Worm (Caenorhabditis elegans): ENCODE results near the gene mob-1.
A peak's percentile ranks its signal among the peaks of the same experiment; 100 is the strongest.

The mob-1 gene

DNA sequence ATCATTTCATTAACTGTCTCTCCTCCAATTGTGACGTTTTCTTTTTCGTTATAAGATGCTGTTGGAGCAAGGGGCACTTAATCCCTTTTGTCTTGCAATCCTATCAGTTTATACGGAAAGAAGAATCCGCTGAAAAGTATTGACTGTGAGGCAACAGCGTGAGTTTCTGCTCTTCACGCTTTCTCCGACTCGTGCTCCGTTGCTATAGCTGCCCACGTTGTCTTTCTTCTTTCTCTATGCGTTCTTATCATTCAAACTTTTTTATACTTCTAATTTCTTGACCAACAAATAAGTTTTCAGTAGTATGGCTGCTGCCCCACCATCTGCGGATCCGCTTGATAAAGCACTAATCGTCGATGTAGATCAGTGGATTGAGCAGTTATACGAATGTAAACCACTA, 2.2 kb upstream of the mob-1 start, which contains the start of gene let-92:
let-92 (plus strand) TSS at position 301 of the 400 bp plus-strand sequence.
- no peak for TF ChIP-seq scrt-1 (GFP tag; IDR thresholded peaks at IDR 0.05)
- TF ChIP-seq ceh-13 (GFP tag; optimal IDR thresholded peaks at IDR 0.05), result no peak
- no peak for TF ChIP-seq ama-1 (optimal IDR thresholded peaks at IDR 0.05)
- no peak for TF ChIP-seq flt-1 (GFP tag; IDR thresholded peaks at IDR 0.05)

DNA sequence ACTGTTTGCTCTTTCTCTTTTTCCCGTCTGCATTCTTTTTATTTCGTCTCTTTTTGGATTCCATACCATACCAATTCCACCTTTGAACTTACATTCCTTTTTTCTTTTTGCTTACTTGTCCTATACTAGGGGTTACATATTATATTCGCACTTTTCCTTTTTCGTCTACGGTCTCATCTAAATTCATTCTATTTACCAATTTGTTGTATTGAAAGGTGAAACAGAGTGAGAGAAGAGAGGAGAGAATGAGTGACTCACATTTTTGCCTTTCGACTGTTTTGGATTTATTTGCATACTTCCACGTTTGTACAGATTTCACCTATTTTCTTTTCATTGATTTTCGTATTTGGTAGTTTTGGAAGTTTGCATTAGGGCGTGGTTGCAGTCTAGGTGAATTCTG, 3.1 kb downstream of the mob-1 start:
- TF ChIP-seq F13C5.2 (tag; optimal IDR thresholded peaks at IDR 0.05) (no peak), scrt-1 (GFP tag; IDR thresholded peaks at IDR 0.05) (no peak), ceh-13 (GFP tag; optimal IDR thresholded peaks at IDR 0.05) (no peak), hnd-1 (tag; optimal IDR thresholded peaks at IDR 0.05) (no peak), tbx-11 (GFP tag; IDR thresholded peaks at IDR 0.05) (no peak), hmbx-1 (tag; optimal IDR thresholded peaks at IDR 0.05) (no peak), aly-1 (tag; optimal IDR thresholded peaks at IDR 0.05) (no peak), ceh-36 (tag; optimal IDR thresholded peaks at IDR 0.05) (no peak), ets-7 (tag; optimal IDR thresholded peaks at IDR 0.05) (no peak), sea-1 (GFP tag; conservative IDR thresholded peaks at IDR 0.05) (no peak)

DNA sequence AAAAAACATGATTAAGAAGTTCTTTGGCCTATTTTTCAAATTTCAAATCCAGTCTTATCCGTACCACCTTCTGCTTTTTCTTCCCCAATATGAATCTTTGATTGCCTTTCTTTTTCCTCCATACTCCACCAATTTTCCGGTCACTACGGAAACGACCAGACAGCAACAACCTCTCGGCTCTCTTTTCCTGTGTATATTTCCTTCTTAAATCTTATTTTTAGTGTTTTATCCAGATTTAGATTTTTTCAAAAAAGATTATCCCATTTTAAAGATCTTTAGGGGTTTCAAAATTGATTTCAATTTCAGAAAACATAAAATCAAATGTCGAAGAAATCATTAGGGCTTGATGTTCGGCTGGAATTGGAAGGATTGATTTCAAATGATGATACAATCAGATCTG, 3.9 kb downstream of the mob-1 start, which contains the start of gene trpa-1:
trpa-1 (plus strand) TSS at position 301 of the 400 bp plus-strand sequence.
- no peak for TF ChIP-seq pes-1 (GFP tag; IDR thresholded peaks at IDR 0.05)
- TF ChIP-seq ceh-13 (GFP tag; optimal IDR thresholded peaks at IDR 0.05), result no peak
- no peak for TF ChIP-seq tbx-37 (GFP tag; conservative IDR thresholded peaks at IDR 0.05)

DNA sequence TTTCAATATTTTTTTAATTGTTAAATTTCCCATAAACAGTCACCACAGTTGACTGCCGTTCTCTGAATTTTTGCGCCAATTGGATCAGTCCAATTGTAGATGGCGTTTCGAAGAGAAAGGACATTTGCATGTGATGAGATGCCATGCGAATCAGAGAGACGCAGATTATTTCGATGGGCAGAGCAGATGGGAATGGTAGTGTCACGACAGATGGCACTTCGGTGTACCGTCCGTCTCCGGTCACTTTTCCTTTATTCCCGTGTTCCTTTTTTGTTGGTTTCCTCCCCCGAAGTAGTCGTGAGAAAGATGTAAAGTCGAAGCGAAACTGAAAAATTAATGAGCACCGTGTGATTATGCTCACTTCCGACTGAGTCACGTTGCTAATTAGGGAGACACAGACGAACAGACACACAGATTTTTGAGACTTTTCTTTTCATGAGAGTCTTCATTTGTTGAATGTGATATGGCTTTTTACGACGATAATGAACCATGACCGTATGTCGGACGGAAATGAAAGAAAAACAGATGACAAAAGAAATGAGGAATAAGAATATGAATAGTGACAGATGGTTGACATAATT, 7.4 kb downstream of the mob-1 start:
- TF ChIP-seq aly-1 (tag; optimal IDR thresholded peaks at IDR 0.05), result no peak
- no peak for TF ChIP-seq pes-1 (GFP tag; IDR thresholded peaks at IDR 0.05)
- no peak for TF ChIP-seq tra-4 (tag; optimal IDR thresholded peaks at IDR 0.05)
- no peak for TF ChIP-seq hnd-1 (tag; optimal IDR thresholded peaks at IDR 0.05)
- no peak for TF ChIP-seq sea-1 (GFP tag; conservative IDR thresholded peaks at IDR 0.05)
- TF ChIP-seq flt-1 (GFP tag; IDR thresholded peaks at IDR 0.05), result no peak
- TF ChIP-seq ceh-13 (GFP tag; optimal IDR thresholded peaks at IDR 0.05), result no peak
- no peak for TF ChIP-seq B0310.2 (tag; optimal IDR thresholded peaks at IDR 0.05)
- TF ChIP-seq ama-1 (optimal IDR thresholded peaks at IDR 0.05), result no peak
- no peak for TF ChIP-seq ets-7 (tag; optimal IDR thresholded peaks at IDR 0.05)
- no peak for TF ChIP-seq scrt-1 (GFP tag; IDR thresholded peaks at IDR 0.05)
- no peak for TF ChIP-seq hmg-4 (GFP tag; optimal IDR thresholded peaks at IDR 0.05)
- no peak for TF ChIP-seq tbx-37 (GFP tag; conservative IDR thresholded peaks at IDR 0.05)
- TF ChIP-seq hmbx-1 (tag; optimal IDR thresholded peaks at IDR 0.05), result no peak
- no peak for TF ChIP-seq ceh-36 (tag; optimal IDR thresholded peaks at IDR 0.05)
- no peak for TF ChIP-seq tbx-11 (GFP tag; IDR thresholded peaks at IDR 0.05)

DNA sequence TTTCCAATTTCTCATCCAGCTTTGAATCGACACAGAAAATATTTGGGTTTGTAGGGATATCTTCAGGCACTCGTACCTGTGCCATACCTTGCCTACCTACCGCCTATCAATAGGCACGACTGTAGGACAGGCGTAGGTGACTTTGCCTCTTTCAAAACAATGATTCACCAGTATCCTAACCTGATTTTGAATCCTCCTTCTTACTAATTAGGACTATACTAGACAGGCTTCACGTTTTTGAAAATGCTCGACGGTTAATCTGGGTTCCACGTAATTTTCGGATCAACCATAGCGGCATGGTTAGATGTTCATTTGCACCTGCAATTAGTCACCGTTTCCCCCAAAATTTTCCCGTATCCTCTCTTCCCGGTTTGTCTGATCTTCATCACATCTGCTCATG, 8.1 kb downstream of the mob-1 start:
- TF ChIP-seq F13C5.2 (tag; optimal IDR thresholded peaks at IDR 0.05) (no peak), tbx-37 (GFP tag; conservative IDR thresholded peaks at IDR 0.05) (no peak), ets-7 (tag; optimal IDR thresholded peaks at IDR 0.05) (no peak), pes-1 (GFP tag; IDR thresholded peaks at IDR 0.05) (no peak), tra-4 (tag; optimal IDR thresholded peaks at IDR 0.05) (no peak), scrt-1 (GFP tag; IDR thresholded peaks at IDR 0.05) (no peak), ama-1 (optimal IDR thresholded peaks at IDR 0.05) (no peak), aly-1 (tag; optimal IDR thresholded peaks at IDR 0.05) (no peak), hmg-4 (GFP tag; optimal IDR thresholded peaks at IDR 0.05) (no peak), tbx-11 (GFP tag; IDR thresholded peaks at IDR 0.05) (no peak), hnd-1 (tag; optimal IDR thresholded peaks at IDR 0.05) (no peak), flt-1 (GFP tag; IDR thresholded peaks at IDR 0.05) (no peak), hmbx-1 (tag; optimal IDR thresholded peaks at IDR 0.05) (no peak), ceh-13 (GFP tag; optimal IDR thresholded peaks at IDR 0.05) (no peak), ceh-36 (tag; optimal IDR thresholded peaks at IDR 0.05) (no peak), B0310.2 (tag; optimal IDR thresholded peaks at IDR 0.05) (no peak), sea-1 (GFP tag; conservative IDR thresholded peaks at IDR 0.05) (no peak)

DNA sequence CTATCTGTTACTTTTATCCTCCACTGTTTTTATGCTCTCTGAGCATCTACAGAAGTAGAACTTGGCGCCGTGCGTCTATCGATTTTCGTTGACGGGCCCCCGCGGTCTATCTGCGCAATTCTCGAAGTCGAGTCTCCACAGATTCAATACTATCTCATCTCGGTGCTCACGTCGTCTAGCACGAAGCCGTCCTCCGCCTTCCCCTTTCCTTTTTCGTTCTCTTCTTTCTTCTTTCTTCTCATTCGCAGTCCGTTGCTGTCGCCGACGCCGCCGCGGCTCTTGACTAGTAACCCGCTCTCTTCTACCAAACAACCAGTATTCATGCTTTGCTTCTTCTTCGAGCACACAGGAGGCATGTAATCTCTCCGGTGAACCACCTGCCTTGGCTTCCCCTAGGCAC, 10.7 kb downstream of the mob-1 start:
- TF ChIP-seq hmbx-1 (tag; optimal IDR thresholded peaks at IDR 0.05), result no peak
- TF ChIP-seq F13C5.2 (tag; optimal IDR thresholded peaks at IDR 0.05), result no peak
- no peak for TF ChIP-seq flt-1 (GFP tag; IDR thresholded peaks at IDR 0.05)
- TF ChIP-seq aly-1 (tag; optimal IDR thresholded peaks at IDR 0.05), result peak; percentile 32
- no peak for TF ChIP-seq hnd-1 (tag; optimal IDR thresholded peaks at IDR 0.05)
- 0 out of 2 replicates have a peak, but pooled peaks have one; percentile 41 for TF ChIP-seq scrt-1 (GFP tag; IDR thresholded peaks at IDR 0.05)
- TF ChIP-seq tbx-37 (GFP tag; conservative IDR thresholded peaks at IDR 0.05), result no peak
- no peak for TF ChIP-seq tra-4 (tag; optimal IDR thresholded peaks at IDR 0.05)
- TF ChIP-seq tbx-11 (GFP tag; IDR thresholded peaks at IDR 0.05), result no peak
- no peak for TF ChIP-seq ets-7 (tag; optimal IDR thresholded peaks at IDR 0.05)
- TF ChIP-seq hmg-4 (GFP tag; optimal IDR thresholded peaks at IDR 0.05), result no peak
- no peak for TF ChIP-seq ceh-13 (GFP tag; optimal IDR thresholded peaks at IDR 0.05)
- TF ChIP-seq sea-1 (GFP tag; conservative IDR thresholded peaks at IDR 0.05), result no peak
- TF ChIP-seq pes-1 (GFP tag; IDR thresholded peaks at IDR 0.05), result no peak

DNA sequence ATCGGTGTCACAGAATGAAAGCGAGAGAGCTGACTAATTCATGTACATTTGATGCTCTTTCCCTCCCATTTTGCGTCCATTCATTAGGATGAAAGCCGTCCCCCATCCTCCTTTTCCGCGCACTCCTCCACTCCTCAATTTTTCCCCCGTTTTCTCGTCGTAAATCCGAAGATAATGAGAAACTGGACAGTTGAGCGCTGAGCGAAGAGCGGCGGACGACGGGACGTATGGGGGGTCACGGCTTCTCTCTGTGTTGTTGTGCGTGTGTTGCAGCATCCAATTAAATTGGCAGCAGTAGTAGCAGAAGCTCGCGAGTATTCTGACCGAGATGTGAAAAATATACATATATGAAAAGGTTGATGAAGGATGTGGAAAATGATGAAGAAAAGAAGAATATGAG, 11.5 kb downstream of the mob-1 start:
- TF ChIP-seq hmg-4 (GFP tag; optimal IDR thresholded peaks at IDR 0.05) (peak; percentile 42), scrt-1 (GFP tag; IDR thresholded peaks at IDR 0.05) (no peak)

DNA sequence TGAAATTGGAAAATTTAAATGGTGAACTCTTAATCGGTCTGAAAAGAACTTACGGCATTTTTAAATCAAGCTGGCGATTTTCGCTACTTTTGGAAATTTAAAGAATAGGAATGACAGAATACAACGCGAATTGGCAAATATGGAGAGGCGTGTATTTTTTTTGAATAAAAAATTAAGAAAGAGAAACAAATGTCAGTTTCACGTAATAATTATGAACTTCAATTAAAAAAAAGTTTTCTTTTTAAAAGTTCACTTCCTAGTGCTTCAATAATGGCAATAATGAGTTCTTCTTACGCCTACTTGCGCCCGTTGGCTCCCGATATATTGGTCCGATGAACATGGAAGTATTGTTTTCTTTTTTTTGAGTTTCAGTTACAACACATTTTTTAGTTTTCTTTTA, 17.3 kb downstream of the mob-1 start, which contains the start of gene pph-2:
pph-2 (minus strand) TSS at position 101 of the 400 bp plus-strand sequence.
- TF ChIP-seq B0310.2 (tag; optimal IDR thresholded peaks at IDR 0.05) (no peak), tbx-11 (GFP tag; IDR thresholded peaks at IDR 0.05) (no peak), sea-1 (GFP tag; conservative IDR thresholded peaks at IDR 0.05) (no peak), scrt-1 (GFP tag; IDR thresholded peaks at IDR 0.05) (no peak), tra-4 (tag; optimal IDR thresholded peaks at IDR 0.05) (no peak), aly-1 (tag; optimal IDR thresholded peaks at IDR 0.05) (no peak), ets-7 (tag; optimal IDR thresholded peaks at IDR 0.05) (no peak), ama-1 (optimal IDR thresholded peaks at IDR 0.05) (no peak), ceh-36 (tag; optimal IDR thresholded peaks at IDR 0.05) (no peak), ceh-13 (GFP tag; optimal IDR thresholded peaks at IDR 0.05) (no peak), hnd-1 (tag; optimal IDR thresholded peaks at IDR 0.05) (no peak), hmbx-1 (tag; optimal IDR thresholded peaks at IDR 0.05) (no peak), tbx-37 (GFP tag; conservative IDR thresholded peaks at IDR 0.05) (no peak), hmg-4 (GFP tag; optimal IDR thresholded peaks at IDR 0.05) (no peak), F13C5.2 (tag; optimal IDR thresholded peaks at IDR 0.05) (no peak), flt-1 (GFP tag; IDR thresholded peaks at IDR 0.05) (no peak), pes-1 (GFP tag; IDR thresholded peaks at IDR 0.05) (no peak)
